Fruit fly (Drosophila melanogaster): ENCODE data around the gene CG46281.

DNA sequence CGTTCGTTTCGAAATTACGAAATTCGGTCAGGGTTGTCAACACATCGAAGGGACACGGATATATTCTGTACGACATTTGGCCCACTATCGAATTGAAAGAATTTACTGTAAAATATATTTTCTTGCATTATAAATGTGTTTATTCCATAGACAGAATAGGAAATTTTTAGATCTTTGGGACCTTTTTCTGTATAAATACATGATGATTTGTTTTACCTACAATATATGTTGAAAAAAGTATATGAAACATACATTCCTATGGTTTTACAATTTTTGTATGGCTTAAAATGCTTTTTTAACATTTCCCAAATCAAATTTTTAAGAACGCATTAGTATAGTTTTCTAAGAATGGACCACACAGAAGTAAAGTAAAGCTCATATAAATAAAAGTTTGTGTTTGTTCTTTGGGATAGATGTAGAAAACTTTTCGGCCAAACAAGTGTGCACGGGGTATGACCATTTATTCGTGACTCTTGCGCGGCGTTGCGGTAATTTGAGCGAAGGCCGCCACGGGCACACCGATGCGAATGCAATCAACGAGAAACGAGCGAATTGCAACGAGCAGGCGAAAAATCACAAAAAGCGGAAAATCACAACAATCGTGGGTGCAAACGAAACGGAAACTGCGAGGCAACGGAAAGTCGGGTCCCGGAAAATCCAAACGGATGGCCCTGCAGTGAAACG is 32.4 kb downstream of the CG46281 start, which contains the start of the genes CG17327, CG44194 and CG7518:
- TF ChIP-seq lola (GFP tag; optimal IDR thresholded peaks at IDR 0.05) (no peak), tai (GFP tag; optimal IDR thresholded peaks at IDR 0.05) (no peak), N (GFP tag; optimal IDR thresholded peaks at IDR 0.05) (peak; percentile 25), foxo (GFP tag; optimal IDR thresholded peaks at IDR 0.05) (no peak), br (GFP tag; optimal IDR thresholded peaks at IDR 0.05) (no peak), Vsx2 (GFP tag; optimal IDR thresholded peaks at IDR 0.05; ENCODE audit: partially characterized antibody) (no peak), h (GFP tag; optimal IDR thresholded peaks at IDR 0.05) (no peak)

Measured in whole organism, wandering third instar larva.